Worm (Caenorhabditis elegans): ENCODE results near the gene dim-1.
A peak's percentile ranks its signal among the peaks of the same experiment; 100 is the strongest.

Gene dim-1

ce11 chrX:8083919-8084318 is 25.9 kb upstream of the dim-1 start, which contains the start of gene K07E3.4 (continued):
- TF ChIP-seq hif-1 (tag; optimal IDR thresholded peaks at IDR 0.05) (peak in 1 of 2 experiments; percentile 55), tag-97 (GFP tag; IDR thresholded peaks at IDR 0.05) (no peak), mes-2 (tag; optimal IDR thresholded peaks at IDR 0.05; ENCODE audit: poor library complexity, severe bottlenecking) (peak; percentile 50), daf-19 (GFP tag; conservative IDR thresholded peaks at IDR 0.05) (no peak), pqm-1 (tag; optimal IDR thresholded peaks at IDR 0.05) (peak; percentile 42), hlh-11 (tag; optimal IDR thresholded peaks at IDR 0.05) (peak; percentile 86), Y5F2A.4 (GFP tag; optimal IDR thresholded peaks at IDR 0.05) (no peak), mxl-2 (GFP tag; conservative IDR thresholded peaks at IDR 0.05) (no peak), attf-4 (tag; optimal IDR thresholded peaks at IDR 0.05) (no peak), egl-27 (tag; optimal IDR thresholded peaks at IDR 0.05) (no peak), duxl-1 (tag; optimal IDR thresholded peaks at IDR 0.05; ENCODE audit: poor library complexity) (no peak), dve-1 (tag; optimal IDR thresholded peaks at IDR 0.05; ENCODE audit: insufficient read depth) (peak; percentile 84), T20F7.1 (GFP tag; optimal IDR thresholded peaks at IDR 0.05) (peak; percentile 26), F44E2.7 (GFP tag; IDR thresholded peaks at IDR 0.05) (no peak), nhr-237 (tag; optimal IDR thresholded peaks at IDR 0.05) (no peak), nhr-41 (GFP tag; IDR thresholded peaks at IDR 0.05) (no peak), spr-1 (tag; optimal IDR thresholded peaks at IDR 0.05) (peak; percentile 22), daf-8 (GFP tag; IDR thresholded peaks at IDR 0.05) (no peak), tra-1 (GFP tag; IDR thresholded peaks at IDR 0.05) (0 out of 2 replicates have a peak, but pooled peaks have one; percentile 31), lin-1 (GFP tag; IDR thresholded peaks at IDR 0.05) (peak; percentile 43; the same call in 1 of the 2 replicates), lsy-2 (tag; optimal IDR thresholded peaks at IDR 0.05) (peak in 1 of 2 experiments; percentile 46), fos-1 (tag; optimal IDR thresholded peaks at IDR 0.05) (no peak), ceh-28 (tag; optimal IDR thresholded peaks at IDR 0.05) (no peak), ceh-82 (tag; optimal IDR thresholded peaks at IDR 0.05) (no peak), zip-11 (GFP tag; IDR thresholded peaks at IDR 0.05) (no peak), madf-5 (GFP tag; IDR thresholded peaks at IDR 0.05) (no peak), sdz-12 (GFP tag; optimal IDR thresholded peaks at IDR 0.05) (no peak), egl-43 (GFP tag; IDR thresholded peaks at IDR 0.05) (no peak), rbr-2 (tag; optimal IDR thresholded peaks at IDR 0.05) (peak; percentile 22), lin-38 (GFP tag; IDR thresholded peaks at IDR 0.05) (no peak), dmd-8 (GFP tag; IDR thresholded peaks at IDR 0.05) (no peak), nhr-77 (tag; optimal IDR thresholded peaks at IDR 0.05) (peak; percentile 54), F10B5.3 (tag; optimal IDR thresholded peaks at IDR 0.05) (no peak), madf-9 (GFP tag; conservative IDR thresholded peaks at IDR 0.05) (no peak), spr-3 (GFP tag; optimal IDR thresholded peaks at IDR 0.05) (no peak), aly-2 (tag; optimal IDR thresholded peaks at IDR 0.05) (no peak), unc-130 (GFP tag; optimal IDR thresholded peaks at IDR 0.05) (no peak), daf-16 (GFP tag; optimal IDR thresholded peaks at IDR 0.05) (no peak), daf-16 (tag; optimal IDR thresholded peaks at IDR 0.05) (peak; percentile 86), zfp-2 (tag; optimal IDR thresholded peaks at IDR 0.05) (no peak), ceh-62 (tag; optimal IDR thresholded peaks at IDR 0.05) (no peak), unc-62 (GFP tag; optimal IDR thresholded peaks at IDR 0.05 in 1 of 2) (peak in 1 of 2 experiments; percentile 77), unc-62 (tag; optimal IDR thresholded peaks at IDR 0.05) (no peak), lir-3 (tag; optimal IDR thresholded peaks at IDR 0.05) (no peak), nhr-10 (tag; optimal IDR thresholded peaks at IDR 0.05) (no peak), gei-8 (GFP tag; optimal IDR thresholded peaks at IDR 0.05) (peak; percentile 51), zfp-3 (GFP tag; conservative IDR thresholded peaks at IDR 0.05) (no peak; the same call in 1 of the 2 replicates), mxl-3 (GFP tag; optimal IDR thresholded peaks at IDR 0.05) (peak; percentile 78), mdl-1 (tag; optimal IDR thresholded peaks at IDR 0.05) (peak; percentile 67 to 91), F26F4.8 (GFP tag; conservative IDR thresholded peaks at IDR 0.05) (no peak), php-3 (GFP tag; IDR thresholded peaks at IDR 0.05) (peak; percentile 5; the same call in 1 of the 2 replicates), nhr-48 (tag; optimal IDR thresholded peaks at IDR 0.05) (peak; percentile 48)

All from whole organism, L4 larva.